Worm (Caenorhabditis elegans): ENCODE results near the gene C23G10.1.

DNA sequence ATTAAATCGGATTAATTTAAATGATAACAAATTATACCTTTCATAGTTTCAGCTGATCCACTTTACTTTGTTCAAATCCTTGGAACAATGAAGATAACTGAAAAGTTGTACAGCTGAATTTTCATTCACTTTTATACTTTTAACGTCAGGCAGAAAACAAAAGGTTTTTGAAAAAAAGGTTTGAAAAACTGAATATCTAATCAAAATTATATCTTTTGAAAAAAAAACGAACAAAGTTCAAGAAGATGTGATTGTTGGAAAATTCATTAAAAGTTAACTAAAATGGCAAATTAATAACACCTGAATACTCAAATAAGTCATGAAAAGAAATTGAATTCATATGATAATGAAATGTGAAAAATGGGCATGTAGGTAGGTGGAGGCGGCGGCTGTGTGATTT is 27.6 kb downstream of the C23G10.1 start, which contains the start of gene T12A2.21:
- TF ChIP-seq nhr-77 (tag; optimal IDR thresholded peaks at IDR 0.05): no peak
- no peak for TF ChIP-seq elt-1 (tag; optimal IDR thresholded peaks at IDR 0.05)
- TF ChIP-seq ama-1 (optimal IDR thresholded peaks at IDR 0.05): no peak
- TF ChIP-seq zag-1 (tag; optimal IDR thresholded peaks at IDR 0.05): no peak
- TF ChIP-seq unc-55 (GFP tag; optimal IDR thresholded peaks at IDR 0.05): no peak
- no peak for TF ChIP-seq R02D3.7 (tag; optimal IDR thresholded peaks at IDR 0.05)
- no peak for TF ChIP-seq unc-62 (GFP tag; optimal IDR thresholded peaks at IDR 0.05)
- no peak for TF ChIP-seq mdl-1 (tag; optimal IDR thresholded peaks at IDR 0.05)
- TF ChIP-seq blmp-1 (tag; optimal IDR thresholded peaks at IDR 0.05; ENCODE audit: insufficient read depth): no peak
- no peak for TF ChIP-seq elt-3 (tag; optimal IDR thresholded peaks at IDR 0.05)
